Worm (Caenorhabditis elegans) whole organism, late embryonic: ENCODE results near the gene asp-15.

Source experiments
- C08G9.2 ChIP-seq: sonication (generic microtip); optimal IDR thresholded peaks from 2 replicates; lab custom pipeline; 2016; ENCODE audit warnings: mild to moderate bottlenecking, missing genetic modification characterization, moderate library complexity, missing compliant biosample characterization
- F13H6.1 ChIP-seq: sonication (generic microtip); optimal IDR thresholded peaks from 2 replicates; lab custom pipeline; 2016; ENCODE audit warnings: missing genetic modification characterization, missing compliant biosample characterization
- K02D7.2 ChIP-seq: sonication (generic microtip); optimal IDR thresholded peaks from 2 replicates; lab custom pipeline; 2017; ENCODE audit warnings: mild to moderate bottlenecking, missing genetic modification characterization, missing compliant biosample characterization
- K09A11.1 ChIP-seq: sonication (generic microtip); optimal IDR thresholded peaks from 2 replicates; lab custom pipeline; 2017; ENCODE audit warnings: antibody characterized with exemption, mild to moderate bottlenecking, missing genetic modification characterization, missing compliant biosample characterization; ENCODE audit not compliant: insufficient read depth
- T23F11.4 ChIP-seq: fragments of 200-800 bp; sonication (Bioruptor generic); optimal IDR thresholded peaks from 2 replicates; lab custom pipeline; 2018; ENCODE audit warnings: mild to moderate bottlenecking, missing genetic modification characterization, missing compliant biosample characterization
- Y22D7AL.16 ChIP-seq: sonication (generic microtip); optimal IDR thresholded peaks from 2 replicates; lab custom pipeline; 2016; ENCODE audit warnings: missing genetic modification characterization, missing compliant biosample characterization
- ahr-1 ChIP-seq: sonication (generic microtip); optimal IDR thresholded peaks from 2 replicates; lab custom pipeline; 2016; ENCODE audit warnings: missing genetic modification characterization, missing compliant biosample characterization
- ceh-18 ChIP-seq: sonication (generic microtip); optimal IDR thresholded peaks from 2 replicates; lab custom pipeline; 2016; ENCODE audit warnings: missing genetic modification characterization, missing compliant biosample characterization
- ceh-19 ChIP-seq: fragments of 200-800 bp; sonication (Bioruptor generic); optimal IDR thresholded peaks from 2 replicates; lab custom pipeline; 2018; ENCODE audit warnings: mild to moderate bottlenecking, missing genetic modification characterization, missing compliant biosample characterization
- ceh-30 ChIP-seq: fragments of 150-350 bp; optimal IDR thresholded peaks from 2 replicates; lab custom pipeline; 2014; ENCODE audit warnings: missing biosample characterization, missing genetic modification characterization
- ceh-34 ChIP-seq: sonication (generic microtip); optimal IDR thresholded peaks from 2 replicates; lab custom pipeline; 2016; ENCODE audit warnings: mild to moderate bottlenecking, missing genetic modification characterization, missing compliant biosample characterization
- ceh-45 ChIP-seq: fragments of 200-800 bp; sonication (Bioruptor generic); IDR thresholded peaks from 2 replicates; pipeline ENCODE4 v1.3.6; 2022; ENCODE audit warnings: missing genetic modification reagents, missing genetic modification characterization, missing compliant biosample characterization
- ceh-48 ChIP-seq: sonication (generic microtip); optimal IDR thresholded peaks from 2 replicates; lab custom pipeline; 2016; ENCODE audit warnings: missing genetic modification characterization, inconsistent platforms, missing compliant biosample characterization
- ceh-9 ChIP-seq: sonication (generic microtip); optimal IDR thresholded peaks from 2 replicates; lab custom pipeline; 2016; ENCODE audit warnings: mild to moderate bottlenecking, missing genetic modification characterization, inconsistent platforms, missing compliant biosample characterization
- che-1 ChIP-seq: sonication (generic microtip); optimal IDR thresholded peaks from 2 replicates; lab custom pipeline; 2016; ENCODE audit warnings: mild to moderate bottlenecking, missing genetic modification characterization, missing compliant biosample characterization
- elt-2 ChIP-seq: sonication (generic microtip); optimal IDR thresholded peaks from 2 replicates; lab custom pipeline; 2016; ENCODE audit warnings: missing genetic modification reagents, missing genetic modification characterization, missing compliant biosample characterization
- elt-4 ChIP-seq: sonication (generic microtip); optimal IDR thresholded peaks from 2 replicates; lab custom pipeline; 2016; ENCODE audit warnings: missing genetic modification characterization, missing compliant biosample characterization
- eyg-1 ChIP-seq: sonication (generic microtip); optimal IDR thresholded peaks from 2 replicates; lab custom pipeline; 2016; ENCODE audit warnings: missing genotype, missing genetic modification characterization, missing compliant biosample characterization
- fax-1 ChIP-seq: sonication (generic microtip); optimal IDR thresholded peaks from 2 replicates; lab custom pipeline; 2016; ENCODE audit warnings: missing genotype, missing genetic modification characterization, missing compliant biosample characterization
- gmeb-2 ChIP-seq: sonication (generic microtip); optimal IDR thresholded peaks from 2 replicates; lab custom pipeline; 2016; ENCODE audit warnings: missing genetic modification characterization, inconsistent platforms, missing compliant biosample characterization
- hlh-13 ChIP-seq: fragments of 200-800 bp; sonication (Bioruptor generic); optimal IDR thresholded peaks from 2 replicates; lab custom pipeline; 2018; ENCODE audit warnings: mild to moderate bottlenecking, missing genetic modification characterization, missing compliant biosample characterization
- hlh-15 ChIP-seq: sonication (generic microtip); optimal IDR thresholded peaks from 2 replicates; lab custom pipeline; 2016; ENCODE audit warnings: missing genetic modification characterization, missing compliant biosample characterization
- hlh-6 ChIP-seq: sonication (generic microtip); optimal IDR thresholded peaks from 2 replicates; lab custom pipeline; 2016; ENCODE audit warnings: missing genotype, missing genetic modification characterization, missing compliant biosample characterization
- madf-2 ChIP-seq: sonication (generic microtip); optimal IDR thresholded peaks from 2 replicates; lab custom pipeline; 2017; ENCODE audit warnings: missing genetic modification characterization, missing compliant biosample characterization
- nfya-1 ChIP-seq: sonication (generic microtip); optimal IDR thresholded peaks from 2 replicates; lab custom pipeline; 2017; ENCODE audit warnings: missing genetic modification characterization, mild to moderate bottlenecking, missing compliant biosample characterization, antibody characterized with exemption, moderate library complexity
- npax-4 ChIP-seq: sonication (generic microtip); optimal IDR thresholded peaks from 2 replicates; lab custom pipeline; 2016; ENCODE audit warnings: missing genetic modification characterization, missing compliant biosample characterization
- odd-2 ChIP-seq: sonication (generic microtip); optimal IDR thresholded peaks from 2 replicates; lab custom pipeline; 2017; ENCODE audit warnings: antibody characterized with exemption, mild to moderate bottlenecking, missing genetic modification characterization, missing compliant biosample characterization
- pat-9 ChIP-seq: fragments of 200-800 bp; sonication (Bioruptor generic); optimal IDR thresholded peaks from 2 replicates; lab custom pipeline; 2018; ENCODE audit warnings: mild to moderate bottlenecking, missing genetic modification characterization, moderate library complexity, missing compliant biosample characterization
- pax-1 ChIP-seq: fragments of 150-350 bp; optimal IDR thresholded peaks from 2 replicates; lab custom pipeline; 2014; ENCODE audit warnings: missing biosample characterization, missing genetic modification characterization
- pha-4 ChIP-seq: fragments of 150-350 bp; optimal IDR thresholded peaks from 2 replicates; lab custom pipeline; 2018; ENCODE audit warnings: missing biosample characterization, missing genetic modification reagents, missing genetic modification characterization
- pros-1 ChIP-seq: fragments of 150-350 bp; optimal IDR thresholded peaks from 2 replicates; lab custom pipeline; 2014; ENCODE audit warnings: missing biosample characterization, missing genetic modification reagents, missing genetic modification characterization
- rnt-1 ChIP-seq: sonication (generic microtip); optimal IDR thresholded peaks from 2 replicates; lab custom pipeline; 2016; ENCODE audit warnings: missing genetic modification characterization, missing compliant biosample characterization
- sox-2 ChIP-seq: fragments of 200-800 bp; sonication (Bioruptor generic); IDR thresholded peaks from 2 replicates; pipeline ENCODE4 v1.3.6; 2022; ENCODE audit warnings: missing genetic modification reagents, missing genetic modification characterization, missing compliant biosample characterization
- sox-4 ChIP-seq: sonication (generic microtip); optimal IDR thresholded peaks from 2 replicates; lab custom pipeline; 2017; ENCODE audit warnings: mild to moderate bottlenecking, missing genetic modification characterization, inconsistent platforms, missing compliant biosample characterization
- syd-9 ChIP-seq: sonication (generic microtip); optimal IDR thresholded peaks from 2 replicates; lab custom pipeline; 2016; ENCODE audit warnings: mild to moderate bottlenecking, missing genetic modification characterization, moderate library complexity, missing compliant biosample characterization
- tbx-2 ChIP-seq: sonication (generic microtip); optimal IDR thresholded peaks from 2 replicates; lab custom pipeline; 2016; ENCODE audit warnings: missing genetic modification characterization, missing compliant biosample characterization
- unc-42 ChIP-seq: sonication (generic microtip); optimal IDR thresholded peaks from 2 replicates; lab custom pipeline; 2016; ENCODE audit warnings: missing genotype, missing genetic modification characterization, missing compliant biosample characterization
- zip-5 ChIP-seq: sonication (generic microtip); optimal IDR thresholded peaks from 2 replicates; lab custom pipeline; 2016; ENCODE audit warnings: missing genetic modification characterization, missing compliant biosample characterization
- ztf-16 ChIP-seq: sonication (generic microtip); optimal IDR thresholded peaks from 2 replicates; lab custom pipeline; 2017; ENCODE audit warnings: missing genetic modification characterization, missing compliant biosample characterization

Gene asp-15

ce11 chrV:19076835-19077234 lies 32.2 kb upstream of the asp-15 start:
- TF ChIP-seq ztf-16: no peak
- no peak for TF ChIP-seq ceh-45
- TF ChIP-seq che-1 (tag; lab: Kevin White, UChicago): no peak
- TF ChIP-seq elt-4 (tag; lab: Kevin White, UChicago): no peak
- TF ChIP-seq gmeb-2 (tag; lab: Kevin White, UChicago): no peak
- TF ChIP-seq elt-2 (tag; lab: Kevin White, UChicago): no peak
- no peak for TF ChIP-seq unc-42 (tag; lab: Kevin White, UChicago)
- no peak for TF ChIP-seq T23F11.4 (GFP tag; lab: Kevin White, UChicago)
- no peak for TF ChIP-seq hlh-6
- TF ChIP-seq odd-2 (tag; lab: Kevin White, UChicago): no peak
- TF ChIP-seq ceh-30: no peak

DNA sequence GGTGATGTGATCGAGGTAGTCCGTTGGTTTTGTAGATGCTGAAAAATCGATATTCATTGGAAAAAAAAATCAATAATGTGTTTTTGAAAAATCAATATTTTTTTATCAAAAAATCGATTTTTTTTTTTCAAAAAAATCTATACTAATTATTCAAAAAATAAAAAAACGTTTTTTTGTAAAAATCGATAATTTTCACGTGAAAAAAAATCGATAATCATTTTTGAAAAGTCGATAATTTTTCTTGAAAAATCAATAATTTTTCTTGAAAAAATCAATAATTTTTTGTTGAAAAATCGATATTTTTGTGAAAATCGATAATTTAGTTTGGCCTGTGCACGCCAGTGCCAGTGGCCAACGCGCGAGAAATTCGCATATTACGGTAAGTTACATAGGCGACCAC lies 28.5 kb upstream of the asp-15 start:
- no peak for TF ChIP-seq sox-2 (GFP tag; lab: Robert Waterston, UW)
- TF ChIP-seq ceh-48: peak; percentile 38

- TF ChIP-seq hlh-13 (GFP tag; lab: Kevin White, UChicago): no peak
- TF ChIP-seq zip-5 (tag; lab: Kevin White, UChicago): no peak
These were observed 24.2 kb upstream of the asp-15 start for ce11 chrV:19068888-19069287.

- TF ChIP-seq elt-4 (tag; lab: Kevin White, UChicago) (no peak), npax-4 (tag; lab: Kevin White, UChicago) (no peak), ahr-1 (no peak), madf-2 (tag; lab: Kevin White, UChicago) (no peak), pat-9 (tag; lab: Kevin White, UChicago) (no peak), ceh-48 (no peak), K02D7.2 (no peak), ceh-19 (GFP tag; lab: Kevin White, UChicago) (no peak), hlh-15 (tag; lab: Kevin White, UChicago) (no peak), pros-1 (tag; lab: Kevin White, UChicago) (no peak), nfya-1 (no peak), rnt-1 (tag; lab: Kevin White, UChicago) (no peak), K09A11.1 (tag; lab: Kevin White, UChicago) (no peak), F13H6.1 (tag; lab: Kevin White, UChicago) (no peak)
These were observed 18.7 kb upstream of the asp-15 start for ce11 chrV:19063326-19063725.

ce11 chrV:19059873-19060272 lies 15.2 kb upstream of the asp-15 start, which contains the start of gene twk-46:
Gene twk-46 (plus strand): TSS chrV:19060173.
- no peak for TF ChIP-seq elt-4 (tag; lab: Kevin White, UChicago)
- TF ChIP-seq Y22D7AL.16 (tag; lab: Kevin White, UChicago): no peak
- TF ChIP-seq che-1 (tag; lab: Kevin White, UChicago): no peak
- no peak for TF ChIP-seq ceh-9
- TF ChIP-seq elt-2 (tag; lab: Kevin White, UChicago): no peak
- no peak for TF ChIP-seq T23F11.4 (GFP tag; lab: Kevin White, UChicago)
- TF ChIP-seq zip-5 (tag; lab: Kevin White, UChicago): no peak
- no peak for TF ChIP-seq syd-9 (tag; lab: Kevin White, UChicago)
- no peak for TF ChIP-seq tbx-2
- TF ChIP-seq fax-1 (tag; lab: Kevin White, UChicago): no peak
- TF ChIP-seq ceh-34 (tag; lab: Kevin White, UChicago): no peak
- TF ChIP-seq sox-4 (tag; lab: Kevin White, UChicago): no peak
- no peak for TF ChIP-seq ceh-18 (tag; lab: Kevin White, UChicago)
- no peak for TF ChIP-seq eyg-1 (tag; lab: Kevin White, UChicago)
- TF ChIP-seq C08G9.2 (tag; lab: Kevin White, UChicago): no peak
- TF ChIP-seq pha-4 (tag; lab: Kevin White, UChicago): no peak
- TF ChIP-seq gmeb-2 (tag; lab: Kevin White, UChicago): no peak
- no peak for TF ChIP-seq rnt-1 (tag; lab: Kevin White, UChicago)
- no peak for TF ChIP-seq pax-1
